Fruit fly (Drosophila melanogaster): Measurements from ENCODE around the gene bru2.

DNA sequence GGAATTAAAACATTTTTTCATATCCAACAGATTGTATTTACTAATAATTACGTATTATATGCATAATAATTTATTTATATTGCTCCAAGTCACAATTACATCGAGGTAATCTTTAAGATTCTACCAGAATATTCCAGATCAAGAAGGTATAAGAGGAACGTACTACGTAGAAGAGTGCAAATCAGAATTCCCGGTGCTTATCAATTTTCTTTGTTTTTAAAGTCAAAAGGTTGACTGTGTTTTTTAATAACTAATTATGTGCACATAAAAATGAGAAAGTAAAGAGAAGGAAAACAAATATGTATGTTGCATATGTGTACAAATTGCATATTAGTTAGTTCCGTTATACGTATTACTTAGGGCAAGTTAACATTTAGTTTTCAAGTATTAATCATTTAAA is 77.2 kb downstream of the bru2 start:
- TF ChIP-seq Pif1A (GFP tag; optimal IDR thresholded peaks at IDR 0.05), result no peak
- no peak for TF ChIP-seq CG14655 (GFP tag; optimal IDR thresholded peaks at IDR 0.05)
- TF ChIP-seq EcR (GFP tag; optimal IDR thresholded peaks at IDR 0.05), result no peak
- TF ChIP-seq CG4496 (GFP tag; IDR thresholded peaks at IDR 0.05), result no peak
- no peak for TF ChIP-seq CG8159 (tag; optimal IDR thresholded peaks at IDR 0.05)
- no peak for TF ChIP-seq Ets98B (GFP tag; IDR thresholded peaks at IDR 0.05)
- no peak for TF ChIP-seq Snoo (tag; optimal IDR thresholded peaks at IDR 0.05)
